Fruit fly (Drosophila melanogaster) whole organism, embryonic: ENCODE data around the gene CG1309.

ENCODE experiments used
- CG11504 ChIP-seq: fragments of 200-800 bp; sonication (Bioruptor generic); optimal IDR thresholded peaks from 3 replicates; lab custom pipeline; 2019; ENCODE audit warnings: missing biosample characterization, mild to moderate bottlenecking, missing genetic modification characterization, moderate library complexity
- CG13123 ChIP-seq: fragments of 200-800 bp; sonication (Bioruptor generic); optimal IDR thresholded peaks from 2 replicates; lab custom pipeline; 2016; ENCODE audit warnings: missing biosample characterization, missing genetic modification characterization
- CG14014 ChIP-seq: fragments of 200-800 bp; sonication (Bioruptor generic); IDR thresholded peaks from 2 replicates; pipeline ENCODE4 v1.3.6; 2022; ENCODE audit warnings: missing biosample characterization, missing genetic modification characterization
- CG18599 ChIP-seq: fragments of 200-800 bp; sonication (Bioruptor generic); optimal IDR thresholded peaks from 3 replicates; lab custom pipeline; 2017; ENCODE audit warnings: missing biosample characterization, missing genetic modification characterization, mild to moderate bottlenecking, moderate library complexity, missing genetic modification reagents
- CG18619 ChIP-seq: fragments of 200-800 bp; sonication (Bioruptor generic); optimal IDR thresholded peaks from 3 replicates; lab custom pipeline; 2017; ENCODE audit warnings: missing biosample characterization, mild to moderate bottlenecking, missing genetic modification characterization
- CG2678 ChIP-seq: fragments of 200-800 bp; sonication (Bioruptor generic); optimal IDR thresholded peaks from 3 replicates; lab custom pipeline; 2019; ENCODE audit warnings: missing biosample characterization, mild to moderate bottlenecking, missing genetic modification characterization, moderate library complexity
- CG3163 ChIP-seq: fragments of 200-800 bp; sonication (Bioruptor generic); optimal IDR thresholded peaks from 3 replicates; lab custom pipeline; 2016; ENCODE audit warnings: missing biosample characterization, missing genetic modification characterization
- CG7839 ChIP-seq: fragments of 200-800 bp; sonication (Bioruptor generic); optimal IDR thresholded peaks from 3 replicates; lab custom pipeline; 2018; ENCODE audit warnings: missing biosample characterization, mild to moderate bottlenecking, missing genetic modification characterization, moderate library complexity
- CG8944 ChIP-seq: fragments of 200-800 bp; sonication (Bioruptor generic); optimal IDR thresholded peaks from 3 replicates; lab custom pipeline; 2016; ENCODE audit warnings: missing biosample characterization, missing genetic modification characterization
- CG9437 ChIP-seq: fragments of 200-800 bp; sonication (Bioruptor generic); optimal IDR thresholded peaks from 2 replicates; lab custom pipeline; 2018; ENCODE audit warnings: missing biosample characterization, mild to moderate bottlenecking, missing genetic modification characterization
- CkIIα-i1 ChIP-seq: fragments of 200-800 bp; sonication (Bioruptor generic); IDR thresholded peaks from 2 replicates; pipeline ENCODE4 v1.3.6; 2022; ENCODE audit warnings: missing biosample characterization, missing genetic modification characterization
- Dp ChIP-seq: fragments of 200-800 bp; sonication (Bioruptor generic); optimal IDR thresholded peaks from 2 replicates; lab custom pipeline; 2018; ENCODE audit warnings: missing biosample characterization, mild to moderate bottlenecking, missing genetic modification characterization, moderate library complexity
- Fer1 ChIP-seq: fragments of 200-800 bp; sonication (Bioruptor generic); optimal IDR thresholded peaks from 2 replicates; lab custom pipeline; 2017; ENCODE audit warnings: missing biosample characterization, mild to moderate bottlenecking, missing genetic modification characterization
- Fer2 ChIP-seq: fragments of 200-800 bp; sonication (Bioruptor generic); optimal IDR thresholded peaks from 2 replicates; lab custom pipeline; 2018; ENCODE audit warnings: missing biosample characterization, mild to moderate bottlenecking, missing genetic modification characterization, moderate library complexity
- H2.0 ChIP-seq: fragments of 200-800 bp; sonication (Bioruptor generic); IDR thresholded peaks from 2 replicates; pipeline ENCODE4 v1.3.6; 2022; ENCODE audit warnings: missing biosample characterization, missing genetic modification characterization
- HmgZ ChIP-seq: fragments of 200-800 bp; sonication (Bioruptor generic); optimal IDR thresholded peaks from 2 replicates; lab custom pipeline; 2018; ENCODE audit warnings: missing biosample characterization, mild to moderate bottlenecking, missing genetic modification characterization
- Hmr ChIP-seq: fragments of 200-800 bp; sonication (Bioruptor generic); optimal IDR thresholded peaks from 3 replicates; lab custom pipeline; 2017; ENCODE audit warnings: mild to moderate bottlenecking, missing biosample characterization, missing genetic modification reagents, missing genetic modification characterization
- Hr39 ChIP-seq: fragments of >200 bp; optimal IDR thresholded peaks from 2 replicates; lab custom pipeline; 2017
- Hr78 ChIP-seq, 2 experiments: fragments of 200-800 bp in 1 of 2; fragments of >200 bp in 1 of 2; sonication (Bioruptor generic) in 1 of 2; optimal IDR thresholded peaks; 2 replicates each; lab custom pipeline; 2017 to 2019; ENCODE audit warnings: missing biosample characterization in 2 of 2, missing genetic modification characterization in 2 of 2, mild to moderate bottlenecking in 1 of 2, moderate library complexity in 1 of 2
- Lhr ChIP-seq: fragments of 200-800 bp; sonication (Bioruptor generic); optimal IDR thresholded peaks from 3 replicates; lab custom pipeline; 2017; ENCODE audit warnings: mild to moderate bottlenecking, missing biosample characterization, missing genetic modification reagents, missing genetic modification characterization
- Oaz ChIP-seq: fragments of 200-800 bp; sonication (Bioruptor generic); IDR thresholded peaks from 2 replicates; pipeline ENCODE4 v1.3.6; 2022; ENCODE audit warnings: missing biosample characterization, missing genetic modification characterization
- Oli ChIP-seq: fragments of 200-800 bp; sonication (Bioruptor generic); optimal IDR thresholded peaks from 2 replicates; lab custom pipeline; 2018; ENCODE audit warnings: missing biosample characterization, mild to moderate bottlenecking, missing genetic modification characterization, moderate library complexity
- Ravus ChIP-seq: fragments of 200-800 bp; sonication (Bioruptor generic); IDR thresholded peaks from 2 replicates; pipeline ENCODE4 v1.3.6; 2022; ENCODE audit warnings: missing biosample characterization, missing genetic modification characterization
- Rx ChIP-seq: fragments of 200-800 bp; sonication (Bioruptor generic); IDR thresholded peaks from 2 replicates; pipeline ENCODE4 v1.3.6; 2022; ENCODE audit warnings: missing biosample characterization, missing genetic modification characterization
- Sox100B ChIP-seq: fragments of 200-800 bp; sonication (Bioruptor generic); optimal IDR thresholded peaks from 3 replicates; lab custom pipeline; 2018; ENCODE audit warnings: missing biosample characterization, mild to moderate bottlenecking, missing genetic modification characterization
- Sox102F ChIP-seq: fragments of 200-800 bp; sonication (Bioruptor generic); optimal IDR thresholded peaks from 2 replicates; lab custom pipeline; 2018; ENCODE audit warnings: missing biosample characterization, mild to moderate bottlenecking, missing genetic modification characterization, moderate library complexity
- YL-1 ChIP-seq: fragments of 200-800 bp; sonication (Bioruptor generic); optimal IDR thresholded peaks from 3 replicates; lab custom pipeline; 2017; ENCODE audit warnings: missing biosample characterization, mild to moderate bottlenecking, missing genetic modification characterization
- ara ChIP-seq: fragments of 200-800 bp; sonication (Bioruptor generic); IDR thresholded peaks from 2 replicates; pipeline ENCODE4 v1.3.6; 2022; ENCODE audit warnings: missing biosample characterization, missing genetic modification characterization
- bsh ChIP-seq, 2 experiments: fragments of 200-800 bp; sonication (Bioruptor generic); optimal IDR thresholded peaks; 2 replicates each; lab custom pipeline; 2017 to 2018; ENCODE audit warnings: mild to moderate bottlenecking in 2 of 2, missing biosample characterization in 2 of 2, missing genetic modification characterization in 2 of 2, moderate library complexity in 1 of 2
- chinmo ChIP-seq: fragments of 200-800 bp; sonication (Bioruptor generic); IDR thresholded peaks from 4 replicates; pipeline ENCODE4 v1.3.6; 2022; ENCODE audit warnings: missing biosample characterization, missing genetic modification characterization; ENCODE audit not compliant: partially characterized antibody
- da ChIP-seq: fragments of 200-800 bp; sonication (Bioruptor generic); optimal IDR thresholded peaks from 2 replicates; lab custom pipeline; 2016; ENCODE audit warnings: missing biosample characterization, missing genetic modification characterization
- fd64A ChIP-seq: fragments of 200-800 bp; sonication (Bioruptor generic); optimal IDR thresholded peaks from 3 replicates; lab custom pipeline; 2018; ENCODE audit warnings: missing biosample characterization, mild to moderate bottlenecking, missing genetic modification characterization
- gem ChIP-seq: fragments of 200-800 bp; sonication (Bioruptor generic); optimal IDR thresholded peaks from 2 replicates; lab custom pipeline; 2019; ENCODE audit warnings: missing biosample characterization, mild to moderate bottlenecking, missing genetic modification characterization, moderate library complexity
- gro ChIP-seq: fragments of 200-800 bp; sonication (Bioruptor generic); optimal IDR thresholded peaks from 2 replicates; lab custom pipeline; 2016; ENCODE audit warnings: missing biosample characterization, missing genetic modification characterization
- klu ChIP-seq: fragments of 200-800 bp; sonication (Bioruptor generic); IDR thresholded peaks from 2 replicates; pipeline ENCODE4 v1.3.6; 2022; ENCODE audit warnings: missing biosample characterization, missing genetic modification characterization
- lilli ChIP-seq: fragments of 200-800 bp; sonication (Bioruptor generic); optimal IDR thresholded peaks from 3 replicates; lab custom pipeline; 2016; ENCODE audit warnings: missing biosample characterization, missing genetic modification characterization
- lmd ChIP-seq: fragments of 200-800 bp; sonication (Bioruptor generic); IDR thresholded peaks from 2 replicates; pipeline ENCODE4 v1.3.6; 2022; ENCODE audit warnings: missing biosample characterization, missing genetic modification characterization
- lov ChIP-seq, 2 experiments: fragments of 200-800 bp in 1 of 2; fragments of >200 bp in 1 of 2; sonication (Bioruptor generic) in 1 of 2; IDR thresholded peaks in 1 of 2; optimal IDR thresholded peaks in 1 of 2; 2 replicates in 1 of 2; 3 replicates in 1 of 2; pipeline versions ENCODE4 v1.3.6 to Lab custom; 2017 to 2022; ENCODE audit warnings: missing biosample characterization in 1 of 2, missing genetic modification characterization in 1 of 2
- nerfin-2 ChIP-seq: fragments of 200-800 bp; sonication (Bioruptor generic); IDR thresholded peaks from 2 replicates; pipeline ENCODE4 v1.3.6; 2022; ENCODE audit warnings: missing biosample characterization, missing genetic modification characterization; ENCODE audit not compliant: partially characterized antibody
- pb ChIP-seq: fragments of 200-800 bp; sonication (Bioruptor generic); optimal IDR thresholded peaks from 3 replicates; lab custom pipeline; 2016; ENCODE audit warnings: missing biosample characterization, missing genetic modification characterization
- phol ChIP-seq: fragments of 200-800 bp; sonication (Bioruptor generic); optimal IDR thresholded peaks from 3 replicates; lab custom pipeline; 2018; ENCODE audit warnings: missing biosample characterization, mild to moderate bottlenecking, missing genetic modification characterization, moderate library complexity
- pita ChIP-seq: fragments of 200-800 bp; sonication (Bioruptor generic); optimal IDR thresholded peaks from 2 replicates; lab custom pipeline; 2017; ENCODE audit warnings: missing biosample characterization, mild to moderate bottlenecking, missing genetic modification characterization
- pros ChIP-seq: fragments of 200-800 bp; sonication (Bioruptor generic); optimal IDR thresholded peaks from 3 replicates; lab custom pipeline; 2019; ENCODE audit warnings: missing biosample characterization, mild to moderate bottlenecking, missing genetic modification characterization, moderate library complexity
- pum ChIP-seq: fragments of 200-800 bp; sonication (Bioruptor generic); optimal IDR thresholded peaks from 2 replicates; lab custom pipeline; 2016; ENCODE audit warnings: missing biosample characterization, missing genetic modification characterization
- sisA ChIP-seq: fragments of 200-800 bp; sonication (Bioruptor generic); IDR thresholded peaks from 2 replicates; pipeline ENCODE4 v1.3.6; 2022; ENCODE audit warnings: missing biosample characterization, missing genetic modification characterization
- tx ChIP-seq: fragments of 200-800 bp; sonication (Bioruptor generic); optimal IDR thresholded peaks from 2 replicates; lab custom pipeline; 2016; ENCODE audit warnings: missing biosample characterization, missing genetic modification characterization
- wor ChIP-seq: fragments of 200-800 bp; sonication (Bioruptor generic); IDR thresholded peaks from 2 replicates; pipeline ENCODE4 v1.3.6; 2022; ENCODE audit warnings: missing biosample characterization, missing genetic modification characterization
- zen ChIP-seq: fragments of 200-800 bp; sonication (Bioruptor generic); optimal IDR thresholded peaks from 3 replicates; lab custom pipeline; 2018; ENCODE audit warnings: missing biosample characterization, mild to moderate bottlenecking, missing genetic modification characterization, moderate library complexity
- zfh2 ChIP-seq: fragments of 200-800 bp; sonication (Bioruptor generic); optimal IDR thresholded peaks from 2 replicates; lab custom pipeline; 2016; ENCODE audit warnings: missing biosample characterization, missing genetic modification characterization

CG1309 gene

DNA sequence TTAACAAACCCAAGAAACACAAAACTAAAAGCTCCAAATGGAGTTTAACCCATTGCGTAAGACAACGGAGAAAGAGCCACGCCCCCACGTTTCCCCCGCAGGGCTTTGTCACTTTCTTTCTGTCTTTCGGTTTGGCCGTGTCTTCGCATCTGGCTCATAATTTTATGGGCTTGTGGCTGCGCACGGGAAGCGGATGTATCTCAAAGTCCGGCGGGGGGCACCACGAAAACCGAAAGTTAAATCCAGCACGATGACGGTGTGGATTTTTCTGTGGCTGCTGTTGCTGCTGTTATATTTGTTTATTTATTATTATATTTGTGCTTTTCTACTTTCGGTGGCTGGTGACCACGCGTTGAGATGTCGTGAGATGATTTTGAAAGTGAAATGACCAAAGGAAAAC is 37.5 kb downstream of the CG1309 start (continued):
- TF ChIP-seq Rx (GFP tag; lab: Robert Waterston, UW) (no peak), CG18599 (GFP tag; lab: Kevin White, UChicago) (no peak), da (GFP tag; lab: Kevin White, UChicago) (no peak), Dp (GFP tag; lab: Kevin White, UChicago) (no peak), pros (peak; percentile 42), HmgZ (tag; lab: Kevin White, UChicago) (no peak), zen (tag; lab: Kevin White, UChicago) (no peak), bsh (GFP tag; optimal IDR thresholded peaks at IDR 0.05; lab: Kevin White, UChicago) (no peak), CG11504 (tag; lab: Kevin White, UChicago) (no peak), gro (no peak)

DNA sequence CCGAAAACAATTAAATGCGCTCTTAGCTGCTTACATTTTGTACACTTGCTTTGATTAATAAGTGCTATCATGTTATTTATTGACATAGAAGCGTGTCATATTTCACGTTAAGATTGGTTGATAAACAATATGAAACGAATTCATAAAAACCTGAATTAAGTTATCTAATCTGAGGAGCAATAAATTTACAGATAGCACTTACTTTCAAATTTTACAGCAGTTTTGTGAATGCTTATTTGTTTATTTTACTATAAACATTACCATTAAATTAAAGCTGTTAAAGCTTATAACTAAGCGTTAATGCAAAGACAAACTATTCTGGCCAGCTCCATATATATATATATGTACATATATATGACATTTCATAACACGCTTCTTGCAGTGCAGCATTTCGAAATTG is 42.9 kb downstream of the CG1309 start:
- no peak for TF ChIP-seq lmd (GFP tag; lab: Robert Waterston, UW)
- TF ChIP-seq CG7839 (tag; lab: Kevin White, UChicago), result no peak
- TF ChIP-seq CkIIα-i1, result no peak
- no peak for TF ChIP-seq lilli (GFP tag; lab: Kevin White, UChicago)
- TF ChIP-seq Sox102F (GFP tag; lab: Kevin White, UChicago), result peak; percentile 7
- no peak for TF ChIP-seq sisA (GFP tag; lab: Robert Waterston, UW)
- TF ChIP-seq ara, result no peak
- TF ChIP-seq Hr78 (GFP tag; optimal IDR thresholded peaks at IDR 0.05; lab: Kevin White, UChicago), result no peak
- TF ChIP-seq Hmr (GFP tag; lab: Kevin White, UChicago), result no peak
- no peak for TF ChIP-seq fd64A (GFP tag; lab: Kevin White, UChicago)
- TF ChIP-seq klu (GFP tag; lab: Robert Waterston, UW), result no peak
- no peak for TF ChIP-seq Oli
- TF ChIP-seq Ravus (GFP tag; lab: Robert Waterston, UW), result no peak
- TF ChIP-seq H2.0 (GFP tag; lab: Robert Waterston, UW), result no peak
- no peak for TF ChIP-seq Fer1 (GFP tag; lab: Kevin White, UChicago)
- TF ChIP-seq bsh (GFP tag; optimal IDR thresholded peaks at IDR 0.05; lab: Kevin White, UChicago), result peak in 1 of 2 experiments; percentile 0
- TF ChIP-seq CG8944 (GFP tag; lab: Kevin White, UChicago), result no peak
- no peak for TF ChIP-seq zfh2 (GFP tag; lab: Kevin White, UChicago)
- no peak for TF ChIP-seq pum (GFP tag; lab: Kevin White, UChicago)
- TF ChIP-seq CG9437, result no peak
- no peak for TF ChIP-seq CG13123 (GFP tag; lab: Kevin White, UChicago)
- TF ChIP-seq pros, result no peak
- TF ChIP-seq Fer2 (tag; lab: Kevin White, UChicago), result no peak
- TF ChIP-seq YL-1 (GFP tag; lab: Kevin White, UChicago), result no peak
- TF ChIP-seq CG11504 (tag; lab: Kevin White, UChicago), result peak; percentile 20
- no peak for TF ChIP-seq pita (GFP tag; lab: Kevin White, UChicago)
- no peak for TF ChIP-seq lov (optimal IDR thresholded peaks at IDR 0.05; lab: Kevin White, UChicago)
- TF ChIP-seq lov (GFP tag; IDR thresholded peaks at IDR 0.05; lab: Robert Waterston, UW), result no peak
- TF ChIP-seq CG2678, result peak; percentile 3
- peak; percentile 15 for TF ChIP-seq phol
- peak; percentile 4 for TF ChIP-seq Sox100B (GFP tag; lab: Kevin White, UChicago)
- TF ChIP-seq gem (tag; lab: Kevin White, UChicago), result peak; percentile 13
- TF ChIP-seq CG3163, result no peak
- no peak for TF ChIP-seq pb (GFP tag; lab: Kevin White, UChicago)
- TF ChIP-seq CG14014 (GFP tag; lab: Robert Waterston, UW), result no peak
- no peak for TF ChIP-seq Lhr
- no peak for TF ChIP-seq Hr39 (lab: Kevin White, UChicago)
- no peak for TF ChIP-seq tx (GFP tag; lab: Kevin White, UChicago)
- TF ChIP-seq CG18619 (GFP tag; lab: Kevin White, UChicago), result no peak
- no peak for TF ChIP-seq chinmo (GFP tag; lab: Robert Waterston, UW)
- no peak for TF ChIP-seq wor
- no peak for TF ChIP-seq nerfin-2 (GFP tag; lab: Robert Waterston, UW)
- no peak for TF ChIP-seq Oaz (GFP tag; lab: Robert Waterston, UW)
